Worm (Caenorhabditis elegans) whole organism, young adult: ENCODE results near the gene abu-12.
A peak's percentile ranks its signal among the peaks of the same experiment; 100 is the strongest.

Source experiments
- B0261.1 ChIP-seq: sonication (generic microtip); optimal IDR thresholded peaks from 2 replicates; lab custom pipeline; 2016; ENCODE audit warnings: mild to moderate bottlenecking, missing genetic modification characterization, moderate library complexity, missing compliant biosample characterization
- C17E4.6 ChIP-seq: fragments of 200-800 bp; sonication (Bioruptor generic); IDR thresholded peaks from 2 replicates; pipeline ENCODE4 v1.3.6; 2022; ENCODE audit warnings: missing genetic modification reagents, missing genetic modification characterization, missing compliant biosample characterization
- D2030.7 ChIP-seq: fragments of 200-800 bp; sonication (Bioruptor generic); IDR thresholded peaks from 2 replicates; pipeline ENCODE4 v1.3.6; 2022; ENCODE audit warnings: missing genetic modification reagents, missing genetic modification characterization, missing compliant biosample characterization
- F22D6.2 ChIP-seq: sonication (generic microtip); optimal IDR thresholded peaks from 2 replicates; lab custom pipeline; 2016; ENCODE audit warnings: mild to moderate bottlenecking, missing genetic modification characterization, missing compliant biosample characterization
- F33H1.4 ChIP-seq: fragments of 200-800 bp; sonication (Bioruptor generic); IDR thresholded peaks from 2 replicates; pipeline ENCODE4 v1.3.6; 2022; ENCODE audit warnings: missing genetic modification reagents, missing genetic modification characterization, missing compliant biosample characterization
- T26A5.8 ChIP-seq: sonication (generic microtip); optimal IDR thresholded peaks from 2 replicates; lab custom pipeline; 2016; ENCODE audit warnings: missing genetic modification characterization, missing compliant biosample characterization
- Y56A3A.18 ChIP-seq: fragments of 200-800 bp; sonication (Bioruptor generic); IDR thresholded peaks from 2 replicates; pipeline ENCODE4 v1.3.6; 2022; ENCODE audit warnings: missing genetic modification reagents, missing genetic modification characterization, missing compliant biosample characterization
- ZK185.1 ChIP-seq: sonication (generic microtip); optimal IDR thresholded peaks from 2 replicates; lab custom pipeline; 2016; ENCODE audit warnings: mild to moderate bottlenecking, missing genetic modification characterization, missing compliant biosample characterization; ENCODE audit not compliant: poor library complexity, severe bottlenecking
- aptf-2 ChIP-seq: fragments of 200-800 bp; sonication (Bioruptor generic); conservative IDR thresholded peaks from 2 replicates; pipeline ENCODE4 v1.3.6; 2022; ENCODE audit warnings: missing genetic modification reagents, missing genetic modification characterization, missing compliant biosample characterization
- atf-7 ChIP-seq: sonication (generic microtip); optimal IDR thresholded peaks from 2 replicates; lab custom pipeline; 2017; ENCODE audit warnings: mild to moderate bottlenecking, missing genetic modification characterization, missing compliant biosample characterization
- athp-1 ChIP-seq: sonication (generic microtip); optimal IDR thresholded peaks from 2 replicates; lab custom pipeline; 2017; ENCODE audit warnings: mild to moderate bottlenecking, missing genetic modification characterization, missing compliant biosample characterization
- ccch-3 ChIP-seq: fragments of 200-800 bp; sonication (Bioruptor generic); optimal IDR thresholded peaks from 2 replicates; lab custom pipeline; 2018; ENCODE audit warnings: mild to moderate bottlenecking, missing genetic modification characterization, missing compliant biosample characterization
- cebp-2 ChIP-seq: fragments of 200-800 bp; sonication (Bioruptor generic); IDR thresholded peaks from 2 replicates; pipeline ENCODE4 v1.3.6; 2022; ENCODE audit warnings: missing genetic modification characterization, missing compliant biosample characterization
- ceh-27 ChIP-seq: fragments of 200-800 bp; sonication (Bioruptor generic); optimal IDR thresholded peaks from 2 replicates; lab custom pipeline; 2018; ENCODE audit warnings: mild to moderate bottlenecking, missing genetic modification characterization, moderate library complexity, missing compliant biosample characterization
- ceh-40 ChIP-seq: fragments of 200-800 bp; sonication (Bioruptor generic); IDR thresholded peaks from 2 replicates; pipeline ENCODE4 v1.3.6; 2022; ENCODE audit warnings: missing genetic modification characterization, missing compliant biosample characterization
- die-1 ChIP-seq: sonication (generic microtip); optimal IDR thresholded peaks from 2 replicates; lab custom pipeline; 2016; ENCODE audit warnings: missing genotype, mild to moderate bottlenecking, missing genetic modification characterization, missing compliant biosample characterization
- dpl-1 ChIP-seq: fragments of 150-350 bp; optimal IDR thresholded peaks from 2 replicates; lab custom pipeline; 2014; ENCODE audit warnings: missing biosample characterization, missing genetic modification reagents, missing genetic modification characterization
- ekl-4 ChIP-seq: fragments of 200-800 bp; sonication (Bioruptor generic); IDR thresholded peaks from 2 replicates; pipeline ENCODE4 v1.3.6; 2022; ENCODE audit warnings: missing genetic modification reagents, missing genetic modification characterization, missing compliant biosample characterization
- gei-17 ChIP-seq: fragments of 200-800 bp; sonication (Bioruptor generic); optimal IDR thresholded peaks from 2 replicates; lab custom pipeline; 2018; ENCODE audit warnings: mild to moderate bottlenecking, missing genetic modification characterization, missing compliant biosample characterization
- him-1 ChIP-seq: sonication (generic microtip); optimal IDR thresholded peaks from 2 replicates; lab custom pipeline; 2016; ENCODE audit warnings: missing genotype, missing genetic modification reagents, missing genetic modification characterization, missing compliant biosample characterization
- hlh-12 ChIP-seq: sonication (generic microtip); optimal IDR thresholded peaks from 2 replicates; lab custom pipeline; 2016; ENCODE audit warnings: missing genetic modification characterization, missing compliant biosample characterization
- hlh-26 ChIP-seq: fragments of 200-800 bp; sonication (Bioruptor generic); conservative IDR thresholded peaks from 2 replicates; pipeline ENCODE4 v1.3.6; 2022; ENCODE audit warnings: missing genetic modification reagents, missing genetic modification characterization, missing compliant biosample characterization
- hmg-1.2 ChIP-seq: fragments of 200-800 bp; sonication (Bioruptor generic); IDR thresholded peaks from 2 replicates; pipeline ENCODE4 v1.3.6; 2022; ENCODE audit warnings: missing genetic modification reagents, missing genetic modification characterization, missing compliant biosample characterization
- hsf-1 ChIP-seq: fragments of 200-800 bp; sonication (Bioruptor generic); IDR thresholded peaks from 2 replicates; pipeline ENCODE4 v1.3.6; 2022; ENCODE audit warnings: missing genetic modification reagents, missing genetic modification characterization, missing compliant biosample characterization
- lin-26 ChIP-seq: fragments of 200-800 bp; sonication (Bioruptor generic); IDR thresholded peaks from 2 replicates; pipeline ENCODE4 v1.3.6; 2022; ENCODE audit warnings: missing genetic modification reagents, missing genetic modification characterization, missing compliant biosample characterization
- lin-35 ChIP-seq, 3 experiments: fragments of 150-350 bp in 2 of 3; sonication (generic microtip) in 1 of 3; optimal IDR thresholded peaks; 2 replicates each; lab custom pipeline; 2014 to 2018; ENCODE audit warnings: missing biosample characterization in 3 of 3, missing genetic modification characterization in 3 of 3, missing genetic modification reagents in 3 of 3
- lir-1 ChIP-seq: fragments of 200-800 bp; sonication (Bioruptor generic); conservative IDR thresholded peaks from 2 replicates; pipeline ENCODE4 v1.3.6; 2022; ENCODE audit warnings: missing genetic modification reagents, missing genetic modification characterization, missing compliant biosample characterization
- madf-3 ChIP-seq: fragments of 200-800 bp; sonication (Bioruptor generic); IDR thresholded peaks from 2 replicates; pipeline ENCODE4 v1.3.6; 2022; ENCODE audit warnings: missing genetic modification reagents, missing genetic modification characterization, missing compliant biosample characterization
- madf-6 ChIP-seq: fragments of 200-800 bp; sonication (Bioruptor generic); IDR thresholded peaks from 2 replicates; pipeline ENCODE4 v1.3.6; 2022; ENCODE audit warnings: missing genetic modification reagents, missing genetic modification characterization, missing compliant biosample characterization
- madf-8 ChIP-seq: fragments of 200-800 bp; sonication (Bioruptor generic); conservative IDR thresholded peaks from 2 replicates; pipeline ENCODE4 v1.3.6; 2022; ENCODE audit warnings: missing genetic modification reagents, missing genetic modification characterization, missing compliant biosample characterization
- mes-4 ChIP-seq: sonication (generic microtip); optimal IDR thresholded peaks from 2 replicates; lab custom pipeline; 2016; ENCODE audit warnings: missing genotype, missing genetic modification characterization, missing compliant biosample characterization
- nfya-2 ChIP-seq: fragments of 200-800 bp; sonication (Bioruptor generic); IDR thresholded peaks from 2 replicates; pipeline ENCODE4 v1.3.6; 2022; ENCODE audit warnings: missing genetic modification reagents, missing genetic modification characterization, missing compliant biosample characterization
- nfyb-1 ChIP-seq: fragments of 200-800 bp; sonication (Bioruptor generic); IDR thresholded peaks from 2 replicates; pipeline ENCODE4 v1.3.6; 2022; ENCODE audit warnings: missing genetic modification reagents, missing genetic modification characterization, missing compliant biosample characterization
- nhr-120 ChIP-seq: fragments of 200-800 bp; sonication (Bioruptor generic); IDR thresholded peaks from 2 replicates; pipeline ENCODE4 v1.3.6; 2022; ENCODE audit warnings: missing genetic modification characterization, missing compliant biosample characterization
- nhr-179 ChIP-seq: sonication (generic microtip); optimal IDR thresholded peaks from 2 replicates; lab custom pipeline; 2016; ENCODE audit warnings: mild to moderate bottlenecking, missing genetic modification characterization, missing compliant biosample characterization
- nhr-80 ChIP-seq: sonication (generic microtip); optimal IDR thresholded peaks from 2 replicates; lab custom pipeline; 2016; ENCODE audit warnings: missing genetic modification characterization, missing compliant biosample characterization
- nhr-90 ChIP-seq: sonication (generic microtip); optimal IDR thresholded peaks from 2 replicates; lab custom pipeline; 2016; ENCODE audit warnings: missing genotype, mild to moderate bottlenecking, missing genetic modification characterization, missing compliant biosample characterization
- pha-4 ChIP-seq: fragments of 150-350 bp; sonication (generic microtip); optimal IDR thresholded peaks from 2 replicates; lab custom pipeline; 2014; ENCODE audit warnings: missing biosample characterization, missing genetic modification reagents, missing genetic modification characterization
- rcor-1 ChIP-seq: fragments of 200-800 bp; sonication (Bioruptor generic); IDR thresholded peaks from 2 replicates; pipeline ENCODE4 v1.3.6; 2022; ENCODE audit warnings: missing genetic modification reagents, missing genetic modification characterization, missing compliant biosample characterization
- rec-8 ChIP-seq, 2 experiments: sonication (generic microtip); optimal IDR thresholded peaks; 2 replicates each; lab custom pipeline; 2016; ENCODE audit warnings: mild to moderate bottlenecking in 2 of 2, missing genetic modification characterization in 2 of 2, missing genetic modification reagents in 2 of 2, missing genotype in 2 of 2, missing biosample characterization in 1 of 2, missing compliant biosample characterization in 1 of 2, moderate library complexity in 1 of 2
- repo-1 ChIP-seq: sonication (generic microtip); optimal IDR thresholded peaks from 2 replicates; lab custom pipeline; 2017; ENCODE audit warnings: mild to moderate bottlenecking, missing genetic modification characterization, missing compliant biosample characterization
- rpc-1 ChIP-seq, 2 experiments: fragments of 150-350 bp in 1 of 2; sonication (generic microtip) in 1 of 2; optimal IDR thresholded peaks; 2 replicates each; lab custom pipeline; 2014 to 2018; ENCODE audit warnings: missing biosample characterization in 1 of 2, missing genetic modification characterization in 1 of 2, missing genetic modification reagents in 1 of 2, missing genotype in 1 of 2
- sdz-38 ChIP-seq: sonication (generic microtip); optimal IDR thresholded peaks from 2 replicates; lab custom pipeline; 2016; ENCODE audit warnings: missing genotype, missing genetic modification characterization, missing compliant biosample characterization
- snpc-1.1 ChIP-seq: sonication (generic microtip); optimal IDR thresholded peaks from 2 replicates; lab custom pipeline; 2017; ENCODE audit warnings: missing genetic modification characterization, mild to moderate bottlenecking, missing compliant biosample characterization, antibody characterized with exemption, moderate library complexity, missing genotype, missing genetic modification reagents; ENCODE audit not compliant: insufficient read depth
- unc-62 ChIP-seq: fragments of 150-350 bp; optimal IDR thresholded peaks from 2 replicates; lab custom pipeline; 2014; ENCODE audit warnings: missing biosample characterization, missing genetic modification reagents, missing genetic modification characterization
- zfh-2 ChIP-seq: fragments of 200-800 bp; sonication (Bioruptor generic); conservative IDR thresholded peaks from 2 replicates; pipeline ENCODE4 v1.3.6; 2022; ENCODE audit warnings: missing genetic modification reagents, missing genetic modification characterization, missing compliant biosample characterization
- ztf-18 ChIP-seq: sonication (generic microtip); optimal IDR thresholded peaks from 2 replicates; lab custom pipeline; 2016; ENCODE audit warnings: missing genotype, mild to moderate bottlenecking, missing genetic modification characterization, missing compliant biosample characterization
- ztf-3 ChIP-seq: fragments of 200-800 bp; sonication (Bioruptor generic); optimal IDR thresholded peaks from 2 replicates; lab custom pipeline; 2018; ENCODE audit warnings: mild to moderate bottlenecking, missing genetic modification characterization, missing compliant biosample characterization

The abu-12 gene

ce11 chrX:410073-410572 lies 47.3 kb downstream of the abu-12 start (continued):
- TF ChIP-seq aptf-2 (GFP tag; lab: Robert Waterston, UW) (no peak), pha-4 (tag; lab: Kevin White, UChicago) (no peak), sdz-38 (tag; lab: Kevin White, UChicago) (no peak), ztf-3 (peak; percentile 64), F33H1.4 (GFP tag; lab: Robert Waterston, UW) (no peak), hlh-12 (tag; lab: Kevin White, UChicago) (no peak), nfya-2 (no peak), ceh-40 (GFP tag; lab: Robert Waterston, UW) (0 out of 2 replicates have a peak, but pooled peaks have one; percentile 42), B0261.1 (tag; lab: Kevin White, UChicago) (peak; percentile 90), snpc-1.1 (tag; lab: Kevin White, UChicago) (no peak), ztf-18 (peak; percentile 50), T26A5.8 (tag; lab: Kevin White, UChicago) (no peak), nfyb-1 (GFP tag; lab: Robert Waterston, UW) (peak; percentile 89), lin-26 (GFP tag; lab: Robert Waterston, UW) (peak; percentile 86), madf-6 (GFP tag; lab: Robert Waterston, UW) (peak; percentile 28; the same call in 1 of the 2 replicates), F22D6.2 (peak; percentile 83), rec-8 (tag; optimal IDR thresholded peaks at IDR 0.05; lab: Kevin White, UChicago) (peak; percentile 46 to 84), nhr-90 (tag; lab: Kevin White, UChicago) (peak; percentile 83), him-1 (tag; lab: Kevin White, UChicago) (peak; percentile 83), athp-1 (tag; lab: Kevin White, UChicago) (peak; percentile 64), madf-3 (GFP tag; lab: Robert Waterston, UW) (no peak), ZK185.1 (tag; lab: Kevin White, UChicago) (peak; percentile 90), zfh-2 (GFP tag; lab: Robert Waterston, UW) (peak; percentile 92), rcor-1 (GFP tag; lab: Robert Waterston, UW) (peak; percentile 76), lir-1 (0 out of 2 replicates have a peak, but pooled peaks have one; percentile 18), hsf-1 (GFP tag; lab: Robert Waterston, UW) (no peak), nhr-120 (GFP tag; lab: Robert Waterston, UW) (0 out of 2 replicates have a peak, but pooled peaks have one; percentile 50), cebp-2 (GFP tag; lab: Robert Waterston, UW) (no peak), rpc-1 (optimal IDR thresholded peaks at IDR 0.05; lab: Kevin White, UChicago) (peak; percentile 92), rpc-1 (tag; optimal IDR thresholded peaks at IDR 0.05; lab: Kevin White, UChicago) (peak; percentile 94), atf-7 (tag; lab: Kevin White, UChicago) (peak; percentile 91), ekl-4 (GFP tag; lab: Robert Waterston, UW) (peak; percentile 50; the same call in 1 of the 2 replicates), hmg-1.2 (GFP tag; lab: Robert Waterston, UW) (peak; percentile 89), mes-4 (no peak), nhr-179 (tag; lab: Kevin White, UChicago) (peak; percentile 39), Y56A3A.18 (peak; percentile 70), madf-8 (GFP tag; lab: Robert Waterston, UW) (no peak), hlh-26 (GFP tag; lab: Robert Waterston, UW) (no peak), D2030.7 (GFP tag; lab: Robert Waterston, UW) (peak; percentile 70), die-1 (peak; percentile 90), lin-35 (GFP tag; optimal IDR thresholded peaks at IDR 0.05; lab: Kevin White, UChicago) (peak in 1 of 3 experiments; percentile 82), nhr-80 (tag; lab: Kevin White, UChicago) (peak; percentile 84), dpl-1 (no peak), ceh-27 (peak; percentile 92), C17E4.6 (GFP tag; lab: Robert Waterston, UW) (0 out of 2 replicates have a peak, but pooled peaks have one; percentile 11), gei-17 (GFP tag; lab: Kevin White, UChicago) (peak; percentile 95), repo-1 (tag; lab: Kevin White, UChicago) (peak; percentile 92), unc-62 (GFP tag; lab: Kevin White, UChicago) (no peak), ccch-3 (no peak)
